Worm (Caenorhabditis elegans) whole organism, L3 larva: ENCODE data around the gene C34D10.1.

Experiments
- R02D3.7 ChIP-seq: fragments of 150-350 bp; optimal IDR thresholded peaks from 2 replicates; lab custom pipeline; 2014; ENCODE audit warnings: missing biosample characterization, missing genetic modification characterization
- ZK546.5 ChIP-seq: sonication (generic microtip); optimal IDR thresholded peaks from 2 replicates; lab custom pipeline; 2017; ENCODE audit warnings: missing biosample characterization, missing genetic modification characterization
- ama-1 ChIP-seq: fragments of 150-350 bp; optimal IDR thresholded peaks from 2 replicates; lab custom pipeline; 2018
- ceh-16 ChIP-seq: sonication (generic microtip); optimal IDR thresholded peaks from 2 replicates; lab custom pipeline; 2017; ENCODE audit warnings: missing biosample characterization, missing genetic modification characterization
- ceh-28 ChIP-seq: fragments of 150-350 bp; optimal IDR thresholded peaks from 2 replicates; lab custom pipeline; 2014; ENCODE audit warnings: missing biosample characterization, missing genetic modification reagents, missing genetic modification characterization
- ceh-82 ChIP-seq: fragments of 150-350 bp; optimal IDR thresholded peaks from 2 replicates; lab custom pipeline; 2014; ENCODE audit warnings: missing biosample characterization, missing genetic modification characterization
- ceh-9 ChIP-seq: sonication (generic microtip); optimal IDR thresholded peaks from 2 replicates; lab custom pipeline; 2018; ENCODE audit warnings: missing biosample characterization, missing genetic modification characterization
- daf-12 ChIP-seq: fragments of 150-350 bp; optimal IDR thresholded peaks from 2 replicates; lab custom pipeline; 2014; ENCODE audit warnings: missing biosample characterization, missing genetic modification reagents, missing genetic modification characterization
- egl-27 ChIP-seq: sonication (generic microtip); optimal IDR thresholded peaks from 4 replicates; lab custom pipeline; 2017; ENCODE audit warnings: missing biosample characterization, missing genetic modification reagents, missing genetic modification characterization
- egl-5 ChIP-seq: fragments of 150-350 bp; optimal IDR thresholded peaks from 2 replicates; lab custom pipeline; 2017; ENCODE audit warnings: missing biosample characterization, missing genetic modification reagents, missing genetic modification characterization, inconsistent platforms
- elt-1 ChIP-seq: fragments of 150-350 bp; optimal IDR thresholded peaks from 2 replicates; lab custom pipeline; 2014; ENCODE audit warnings: missing biosample characterization, missing genetic modification characterization
- elt-2 ChIP-seq: sonication (generic microtip); optimal IDR thresholded peaks from 2 replicates; lab custom pipeline; 2016; ENCODE audit warnings: missing genetic modification reagents, mild to moderate bottlenecking, missing genetic modification characterization, missing compliant biosample characterization
- elt-3 ChIP-seq, 3 experiments: fragments of 150-350 bp in 1 of 3; sonication (generic microtip) in 2 of 3; optimal IDR thresholded peaks; 2 replicates in 2 of 3; 4 replicates in 1 of 3; lab custom pipeline; 2014 to 2017; ENCODE audit warnings: missing biosample characterization in 3 of 3, missing genetic modification characterization in 3 of 3
- eor-1 ChIP-seq, 2 experiments: fragments of 150-350 bp; optimal IDR thresholded peaks; 2 replicates each; lab custom pipeline; 2014 to 2018; ENCODE audit warnings: missing biosample characterization in 2 of 2, missing genetic modification characterization in 2 of 2
- fkh-10 ChIP-seq: sonication (generic microtip); optimal IDR thresholded peaks from 2 replicates; lab custom pipeline; 2017; ENCODE audit warnings: missing biosample characterization, missing genetic modification reagents, missing genetic modification characterization
- fkh-2 ChIP-seq: fragments of 150-350 bp; optimal IDR thresholded peaks from 2 replicates; lab custom pipeline; 2014; ENCODE audit warnings: missing biosample characterization, missing genetic modification reagents, missing genetic modification characterization
- fos-1 ChIP-seq: fragments of 150-350 bp; optimal IDR thresholded peaks from 2 replicates; lab custom pipeline; 2014; ENCODE audit warnings: missing biosample characterization, missing genetic modification characterization
- hmg-11 ChIP-seq: sonication (generic microtip); optimal IDR thresholded peaks from 2 replicates; lab custom pipeline; 2016; ENCODE audit warnings: missing genetic modification characterization, missing compliant biosample characterization
- jun-1 ChIP-seq: fragments of 150-350 bp; optimal IDR thresholded peaks from 2 replicates; lab custom pipeline; 2014; ENCODE audit warnings: missing biosample characterization, missing genetic modification reagents, missing genetic modification characterization
- lin-15B ChIP-seq: fragments of 150-350 bp; optimal IDR thresholded peaks from 2 replicates; lab custom pipeline; 2014; ENCODE audit warnings: missing biosample characterization, missing genetic modification characterization
- lin-39 ChIP-seq: fragments of 150-350 bp; optimal IDR thresholded peaks from 2 replicates; lab custom pipeline; 2018; ENCODE audit warnings: missing biosample characterization, missing genetic modification reagents, missing genetic modification characterization
- lsy-12 ChIP-seq: sonication (generic microtip); optimal IDR thresholded peaks from 2 replicates; lab custom pipeline; 2016; ENCODE audit warnings: mild to moderate bottlenecking, missing genetic modification characterization, missing compliant biosample characterization
- mdl-1 ChIP-seq: fragments of 150-350 bp; optimal IDR thresholded peaks from 2 replicates; lab custom pipeline; 2014; ENCODE audit warnings: missing biosample characterization, missing genetic modification characterization
- mml-1 ChIP-seq: fragments of 150-350 bp; sonication (generic microtip); optimal IDR thresholded peaks from 3 replicates; lab custom pipeline; 2014; ENCODE audit warnings: missing biosample characterization, missing genetic modification characterization
- nfya-1 ChIP-seq: sonication (generic microtip); optimal IDR thresholded peaks from 2 replicates; lab custom pipeline; 2017; ENCODE audit warnings: missing genetic modification characterization, mild to moderate bottlenecking, missing compliant biosample characterization, antibody characterized with exemption, moderate library complexity; ENCODE audit not compliant: insufficient read depth
- nhr-11 ChIP-seq: fragments of 150-350 bp; optimal IDR thresholded peaks from 2 replicates; lab custom pipeline; 2014; ENCODE audit warnings: missing biosample characterization, missing genetic modification characterization
- nhr-12 ChIP-seq: fragments of 150-350 bp; optimal IDR thresholded peaks from 2 replicates; lab custom pipeline; 2014; ENCODE audit warnings: missing biosample characterization, missing genetic modification characterization
- nhr-23 ChIP-seq: fragments of 150-350 bp; optimal IDR thresholded peaks from 2 replicates; lab custom pipeline; 2014; ENCODE audit warnings: missing biosample characterization, missing genetic modification reagents, missing genetic modification characterization
- nhr-237 ChIP-seq: fragments of 150-350 bp; optimal IDR thresholded peaks from 2 replicates; lab custom pipeline; 2014; ENCODE audit warnings: missing biosample characterization, missing genetic modification characterization
- nhr-25 ChIP-seq: sonication (generic microtip); optimal IDR thresholded peaks from 2 replicates; lab custom pipeline; 2017; ENCODE audit warnings: missing biosample characterization, missing genetic modification characterization
- nhr-28 ChIP-seq: fragments of 150-350 bp; optimal IDR thresholded peaks from 2 replicates; lab custom pipeline; 2014; ENCODE audit warnings: missing biosample characterization, missing genetic modification characterization
- nhr-43 ChIP-seq: sonication (generic microtip); optimal IDR thresholded peaks from 2 replicates; lab custom pipeline; 2016; ENCODE audit warnings: mild to moderate bottlenecking, missing genetic modification characterization, missing compliant biosample characterization; ENCODE audit not compliant: poor library complexity, severe bottlenecking
- nhr-67 ChIP-seq: fragments of 150-350 bp; optimal IDR thresholded peaks from 2 replicates; lab custom pipeline; 2014; ENCODE audit warnings: missing biosample characterization, missing genetic modification characterization
- nhr-76 ChIP-seq: fragments of 150-350 bp; sonication (generic microtip); optimal IDR thresholded peaks from 5 replicates; lab custom pipeline; 2014; ENCODE audit warnings: missing biosample characterization, missing genetic modification characterization
- nhr-77 ChIP-seq: fragments of 150-350 bp; optimal IDR thresholded peaks from 2 replicates; lab custom pipeline; 2014; ENCODE audit warnings: missing biosample characterization, missing genetic modification characterization
- pha-4 ChIP-seq: fragments of 150-350 bp; optimal IDR thresholded peaks from 2 replicates; lab custom pipeline; 2014; ENCODE audit warnings: missing biosample characterization, missing genetic modification reagents, missing genetic modification characterization
- pqm-1 ChIP-seq: fragments of 150-350 bp; optimal IDR thresholded peaks from 2 replicates; lab custom pipeline; 2017; ENCODE audit warnings: missing biosample characterization, missing genetic modification characterization, inconsistent platforms
- sea-2 ChIP-seq: fragments of 150-350 bp; sonication (generic microtip); optimal IDR thresholded peaks from 4 replicates; lab custom pipeline; 2014; ENCODE audit warnings: missing biosample characterization, missing genetic modification reagents, missing genetic modification characterization
- skn-1 ChIP-seq: fragments of 150-350 bp; optimal IDR thresholded peaks from 2 replicates; lab custom pipeline; 2014; ENCODE audit warnings: missing biosample characterization, missing genetic modification characterization
- snpc-4 ChIP-seq: fragments of 150-350 bp; optimal IDR thresholded peaks from 2 replicates; lab custom pipeline; 2014; ENCODE audit warnings: missing biosample characterization, missing genetic modification characterization
- tbx-2 ChIP-seq: sonication (generic microtip); optimal IDR thresholded peaks from 2 replicates; lab custom pipeline; 2016; ENCODE audit warnings: mild to moderate bottlenecking, missing genetic modification characterization, missing compliant biosample characterization
- unc-39 ChIP-seq: sonication (generic microtip); optimal IDR thresholded peaks from 4 replicates; lab custom pipeline; 2017; ENCODE audit warnings: missing biosample characterization, missing genetic modification characterization
- zag-1 ChIP-seq: fragments of 150-350 bp; optimal IDR thresholded peaks from 2 replicates; lab custom pipeline; 2014; ENCODE audit warnings: missing biosample characterization, missing genetic modification characterization
- ztf-11 ChIP-seq: fragments of 150-350 bp; optimal IDR thresholded peaks from 2 replicates; lab custom pipeline; 2014; ENCODE audit warnings: missing biosample characterization, missing genetic modification characterization

C34D10.1 gene

DNA sequence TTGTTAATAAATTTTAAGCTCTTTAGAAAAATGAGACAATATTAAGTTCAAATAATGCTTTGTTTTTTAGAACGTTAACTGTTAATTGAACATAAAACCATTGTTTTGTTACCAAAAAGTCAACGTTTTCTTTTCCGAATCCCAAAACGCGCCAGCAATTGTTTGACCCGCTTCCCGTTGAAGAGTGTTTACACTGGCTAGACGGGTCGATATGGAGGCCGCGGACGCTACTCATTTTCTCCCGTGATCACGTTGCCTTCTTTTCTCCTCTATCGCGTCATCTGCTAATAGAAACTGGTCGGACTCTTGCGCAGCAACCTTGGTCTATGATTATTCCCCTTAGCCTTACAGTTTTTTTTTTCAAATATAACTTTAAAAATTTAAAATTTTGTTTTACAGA lies at the start of gene C34D10.1:
C34D10.1 (plus strand) TSS at position 400 of the 400 bp plus-strand sequence.
- TF ChIP-seq lsy-12 = peak; percentile 22
- TF ChIP-seq daf-12 (tag; lab: Kevin White, UChicago) = no peak
- TF ChIP-seq lin-39 (tag; lab: Kevin White, UChicago) = peak; percentile 47
- TF ChIP-seq nhr-28 (tag; lab: Kevin White, UChicago) = no peak
- no peak for TF ChIP-seq nhr-43 (tag; lab: Kevin White, UChicago)
- no peak for TF ChIP-seq ceh-9 (tag; lab: Kevin White, UChicago)
- TF ChIP-seq skn-1 (tag; lab: Kevin White, UChicago) = no peak
- no peak for TF ChIP-seq mml-1 (tag; lab: Kevin White, UChicago)
- TF ChIP-seq nhr-25 = peak; percentile 86
- no peak for TF ChIP-seq sea-2 (GFP tag; lab: Kevin White, UChicago)
- TF ChIP-seq nhr-12 = no peak
- TF ChIP-seq nhr-67 (tag; lab: Kevin White, UChicago) = no peak
- no peak for TF ChIP-seq zag-1
- TF ChIP-seq elt-3 (tag; optimal IDR thresholded peaks at IDR 0.05; lab: Kevin White, UChicago) = no peak
- peak; percentile 56 for TF ChIP-seq egl-27
- TF ChIP-seq elt-1 = no peak
- TF ChIP-seq egl-5 (tag; lab: Kevin White, UChicago) = no peak
- peak; percentile 81 for TF ChIP-seq ceh-28 (tag; lab: Kevin White, UChicago)
- no peak for TF ChIP-seq eor-1 (tag; optimal IDR thresholded peaks at IDR 0.05; lab: Kevin White, UChicago)
- TF ChIP-seq mdl-1 = no peak
- no peak for TF ChIP-seq ZK546.5 (tag; lab: Kevin White, UChicago)
- TF ChIP-seq hmg-11 (tag; lab: Kevin White, UChicago) = peak; percentile 51
- peak; percentile 56 for TF ChIP-seq snpc-4
- TF ChIP-seq nhr-11 (tag; lab: Kevin White, UChicago) = no peak
- TF ChIP-seq pqm-1 = no peak
- no peak for TF ChIP-seq ama-1
- TF ChIP-seq ceh-16 (tag; lab: Kevin White, UChicago) = no peak
- peak; percentile 61 for TF ChIP-seq nfya-1 (tag; lab: Kevin White, UChicago)
- TF ChIP-seq jun-1 (tag; lab: Kevin White, UChicago) = peak; percentile 66
- no peak for TF ChIP-seq nhr-237 (tag; lab: Kevin White, UChicago)
- TF ChIP-seq nhr-23 = peak; percentile 87
- TF ChIP-seq lin-15B (tag; lab: Kevin White, UChicago) = peak; percentile 50
- peak; percentile 90 for TF ChIP-seq pha-4 (tag; lab: Kevin White, UChicago)
- no peak for TF ChIP-seq fkh-2
- no peak for TF ChIP-seq fkh-10 (GFP tag; lab: Kevin White, UChicago)
- TF ChIP-seq unc-39 (tag; lab: Kevin White, UChicago) = no peak
- TF ChIP-seq ztf-11 = no peak
- no peak for TF ChIP-seq nhr-76 (tag; lab: Kevin White, UChicago)
- peak; percentile 50 for TF ChIP-seq tbx-2 (tag; lab: Kevin White, UChicago)
- TF ChIP-seq nhr-77 (tag; lab: Kevin White, UChicago) = no peak
- TF ChIP-seq ceh-82 (tag; lab: Kevin White, UChicago) = no peak
- peak; percentile 5 for TF ChIP-seq elt-2

DNA sequence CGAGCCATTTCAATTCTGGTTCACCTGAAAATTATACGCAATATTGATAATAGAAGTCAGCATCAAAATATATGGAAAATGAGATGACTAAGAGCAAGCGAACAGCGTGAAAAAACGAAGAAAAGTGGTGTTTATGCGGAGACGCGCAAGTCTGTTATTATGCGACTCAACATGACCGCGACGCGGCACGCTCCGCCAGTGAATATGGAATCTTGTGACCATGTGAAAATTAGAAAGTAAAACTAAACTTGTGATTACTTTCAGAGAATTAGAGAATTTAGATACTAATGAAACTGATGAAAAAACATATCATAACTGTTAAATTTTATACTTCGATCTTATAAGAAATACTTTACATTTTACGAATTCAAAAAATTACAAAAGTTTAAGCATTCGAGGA lies 47.2 kb upstream of the C34D10.1 start, which contains the start of gene his-71:
his-71 (minus strand) TSS at position 24 of the 400 bp plus-strand sequence.
- TF ChIP-seq nhr-11 (tag; lab: Kevin White, UChicago) (no peak), mdl-1 (no peak), mml-1 (tag; lab: Kevin White, UChicago) (no peak), nhr-12 (no peak), fos-1 (no peak), daf-12 (tag; lab: Kevin White, UChicago) (no peak), R02D3.7 (no peak), eor-1 (tag; optimal IDR thresholded peaks at IDR 0.05; lab: Kevin White, UChicago) (no peak), nhr-28 (tag; lab: Kevin White, UChicago) (no peak), skn-1 (tag; lab: Kevin White, UChicago) (no peak), ceh-82 (tag; lab: Kevin White, UChicago) (no peak)
- TF ChIP-seq, all 47 proteins: peak for 0
